Worm (Caenorhabditis elegans): ENCODE results near the gene ZK822.1.

- TF ChIP-seq ref-1 (GFP tag; conservative IDR thresholded peaks at IDR 0.05), result no peak
- TF ChIP-seq cog-1 (tag; optimal IDR thresholded peaks at IDR 0.05), result no peak
- TF ChIP-seq flt-1 (GFP tag; IDR thresholded peaks at IDR 0.05), result no peak
Observed at ce11 chrIV:11970171-11970570, 48.2 kb upstream of the ZK822.1 start, which contains the start of gene ZK829.9.

Measured in whole organism, midembryonic.